Worm (Caenorhabditis elegans) whole organism, L2 larva: ENCODE data around the gene ZK354.9.
A peak's percentile ranks its signal among the peaks of the same experiment; 100 is the strongest.

Source experiments
- C34F6.9 ChIP-seq: fragments of 150-350 bp; optimal IDR thresholded peaks from 2 replicates; lab custom pipeline; 2014; ENCODE audit warnings: missing biosample characterization, missing genetic modification characterization
- F13H6.1 ChIP-seq: sonication (generic microtip); optimal IDR thresholded peaks from 2 replicates; lab custom pipeline; 2016; ENCODE audit warnings: missing genetic modification characterization, missing compliant biosample characterization
- Y55F3AM.14 ChIP-seq: fragments of 200-800 bp; sonication (Bioruptor generic); optimal IDR thresholded peaks from 2 replicates; lab custom pipeline; 2018; ENCODE audit warnings: mild to moderate bottlenecking, missing genetic modification characterization, missing compliant biosample characterization
- ZK546.5 ChIP-seq: sonication (generic microtip); optimal IDR thresholded peaks from 2 replicates; lab custom pipeline; 2017; ENCODE audit warnings: missing biosample characterization, missing genetic modification characterization
- alr-1 ChIP-seq: fragments of 150-350 bp; optimal IDR thresholded peaks from 2 replicates; lab custom pipeline; 2014; ENCODE audit warnings: missing biosample characterization, missing genetic modification characterization
- aly-2 ChIP-seq: fragments of 150-350 bp; optimal IDR thresholded peaks from 2 replicates; lab custom pipeline; 2014; ENCODE audit warnings: missing biosample characterization, missing genetic modification characterization
- blmp-1 ChIP-seq: sonication (generic microtip); optimal IDR thresholded peaks from 2 replicates; lab custom pipeline; 2017; ENCODE audit warnings: missing genetic modification characterization, mild to moderate bottlenecking, missing compliant biosample characterization, antibody characterized with exemption, moderate library complexity; ENCODE audit not compliant: insufficient read depth
- ceh-16 ChIP-seq: fragments of 150-350 bp; optimal IDR thresholded peaks from 2 replicates; lab custom pipeline; 2014; ENCODE audit warnings: missing biosample characterization, missing genetic modification characterization
- crh-2 ChIP-seq: sonication (generic microtip); optimal IDR thresholded peaks from 2 replicates; lab custom pipeline; 2017; ENCODE audit warnings: missing biosample characterization, missing genetic modification characterization
- elt-1 ChIP-seq: fragments of 150-350 bp; optimal IDR thresholded peaks from 2 replicates; lab custom pipeline; 2014; ENCODE audit warnings: missing biosample characterization, missing genetic modification characterization
- elt-3 ChIP-seq: sonication (generic microtip); optimal IDR thresholded peaks from 2 replicates; lab custom pipeline; 2017; ENCODE audit warnings: missing biosample characterization, missing genetic modification characterization
- fos-1 ChIP-seq: fragments of 150-350 bp; optimal IDR thresholded peaks from 2 replicates; lab custom pipeline; 2014; ENCODE audit warnings: missing biosample characterization, missing genetic modification characterization
- gmeb-1 ChIP-seq: fragments of 150-350 bp; optimal IDR thresholded peaks from 2 replicates; lab custom pipeline; 2014; ENCODE audit warnings: missing biosample characterization, missing genetic modification characterization
- lin-13 ChIP-seq: fragments of 150-350 bp; optimal IDR thresholded peaks from 2 replicates; lab custom pipeline; 2014; ENCODE audit warnings: missing biosample characterization, missing genetic modification reagents, missing genetic modification characterization
- lin-39 ChIP-seq: fragments of 150-350 bp; optimal IDR thresholded peaks from 2 replicates; lab custom pipeline; 2014; ENCODE audit warnings: missing biosample characterization, missing genetic modification reagents, missing genetic modification characterization
- lsy-2 ChIP-seq, 2 experiments: fragments of 150-350 bp in 1 of 2; sonication (generic microtip) in 1 of 2; optimal IDR thresholded peaks; 2 replicates each; lab custom pipeline; 2014 to 2017; ENCODE audit warnings: missing biosample characterization in 2 of 2, missing genetic modification characterization in 2 of 2
- mab-5 ChIP-seq: fragments of 150-350 bp; optimal IDR thresholded peaks from 2 replicates; lab custom pipeline; 2014; ENCODE audit warnings: missing biosample characterization, missing genetic modification characterization
- mbf-1 ChIP-seq: sonication (generic microtip); optimal IDR thresholded peaks from 2 replicates; lab custom pipeline; 2017; ENCODE audit warnings: missing biosample characterization, missing genetic modification characterization
- nhr-10 ChIP-seq: sonication (generic microtip); optimal IDR thresholded peaks from 2 replicates; lab custom pipeline; 2017; ENCODE audit warnings: missing biosample characterization, missing genetic modification characterization
- nhr-11 ChIP-seq: fragments of 150-350 bp; optimal IDR thresholded peaks from 2 replicates; lab custom pipeline; 2014; ENCODE audit warnings: missing biosample characterization, missing genetic modification characterization
- nhr-12 ChIP-seq: fragments of 150-350 bp; optimal IDR thresholded peaks from 2 replicates; lab custom pipeline; 2014; ENCODE audit warnings: missing biosample characterization, missing genetic modification characterization
- nhr-129 ChIP-seq: fragments of 150-350 bp; optimal IDR thresholded peaks from 2 replicates; lab custom pipeline; 2014; ENCODE audit warnings: missing biosample characterization, missing genetic modification characterization
- nhr-21 ChIP-seq: fragments of 150-350 bp; optimal IDR thresholded peaks from 2 replicates; lab custom pipeline; 2014; ENCODE audit warnings: missing biosample characterization, missing genetic modification characterization
- nhr-237 ChIP-seq: fragments of 150-350 bp; optimal IDR thresholded peaks from 2 replicates; lab custom pipeline; 2014; ENCODE audit warnings: missing biosample characterization, missing genetic modification characterization
- nhr-25 ChIP-seq: fragments of 150-350 bp; sonication (generic microtip); optimal IDR thresholded peaks from 3 replicates; lab custom pipeline; 2014; ENCODE audit warnings: missing biosample characterization, missing genetic modification characterization
- nhr-6 ChIP-seq: fragments of 150-350 bp; optimal IDR thresholded peaks from 2 replicates; lab custom pipeline; 2014; ENCODE audit warnings: missing biosample characterization, missing genetic modification characterization
- nhr-77 ChIP-seq: fragments of 150-350 bp; optimal IDR thresholded peaks from 2 replicates; lab custom pipeline; 2014; ENCODE audit warnings: missing biosample characterization, missing genetic modification characterization
- peb-1 ChIP-seq: fragments of 150-350 bp; optimal IDR thresholded peaks from 2 replicates; lab custom pipeline; 2014; ENCODE audit warnings: missing biosample characterization, missing genetic modification characterization
- sem-4 ChIP-seq: fragments of 150-350 bp; optimal IDR thresholded peaks from 2 replicates; lab custom pipeline; 2014; ENCODE audit warnings: missing biosample characterization, missing genetic modification reagents, missing genetic modification characterization
- skn-1 ChIP-seq: sonication (generic microtip); optimal IDR thresholded peaks from 2 replicates; lab custom pipeline; 2017; ENCODE audit warnings: missing biosample characterization, missing genetic modification characterization
- sma-3 ChIP-seq: sonication (generic microtip); optimal IDR thresholded peaks from 2 replicates; lab custom pipeline; 2016; ENCODE audit warnings: missing genetic modification reagents, missing genetic modification characterization, missing compliant biosample characterization
- sma-9 ChIP-seq, 2 experiments: fragments of 150-350 bp in 1 of 2; sonication (generic microtip) in 1 of 2; optimal IDR thresholded peaks; 2 replicates each; lab custom pipeline; 2014 to 2016; ENCODE audit warnings: missing genetic modification characterization in 2 of 2, mild to moderate bottlenecking in 1 of 2, missing biosample characterization in 1 of 2, missing compliant biosample characterization in 1 of 2, missing genetic modification reagents in 1 of 2, moderate library complexity in 1 of 2
- snpc-4 ChIP-seq: fragments of 150-350 bp; optimal IDR thresholded peaks from 2 replicates; lab custom pipeline; 2014; ENCODE audit warnings: missing biosample characterization, missing genetic modification characterization
- unc-39 ChIP-seq: fragments of 150-350 bp; optimal IDR thresholded peaks from 2 replicates; lab custom pipeline; 2014; ENCODE audit warnings: missing biosample characterization, missing genetic modification characterization
- unc-55 ChIP-seq: fragments of 150-350 bp; sonication (generic microtip); optimal IDR thresholded peaks from 3 replicates; lab custom pipeline; 2014; ENCODE audit warnings: missing biosample characterization, missing genetic modification reagents, missing genetic modification characterization
- unc-62 ChIP-seq: fragments of 150-350 bp; optimal IDR thresholded peaks from 2 replicates; lab custom pipeline; 2014; ENCODE audit warnings: missing biosample characterization, missing genetic modification reagents, missing genetic modification characterization
- zag-1 ChIP-seq: fragments of 150-350 bp; optimal IDR thresholded peaks from 2 replicates; lab custom pipeline; 2014; ENCODE audit warnings: missing biosample characterization, missing genetic modification characterization
- ztf-1 ChIP-seq: fragments of 200-800 bp; sonication (Bioruptor generic); conservative IDR thresholded peaks from 2 replicates; pipeline ENCODE4 v1.3.6; 2022; ENCODE audit warnings: missing genetic modification characterization, missing compliant biosample characterization
- ztf-11 ChIP-seq: sonication (generic microtip); optimal IDR thresholded peaks from 2 replicates; lab custom pipeline; 2017; ENCODE audit warnings: missing biosample characterization, missing genetic modification characterization
- ztf-4 ChIP-seq: fragments of 150-350 bp; optimal IDR thresholded peaks from 2 replicates; lab custom pipeline; 2014; ENCODE audit warnings: missing biosample characterization, missing genetic modification characterization

Gene ZK354.9

ce11 chrIV:5350480-5351193 lies 42.7 kb upstream of the ZK354.9 start, which contains the start of gene gba-4:
Gene gba-4 (minus strand): TSS chrIV:5350897.
- peak; percentile 68 for TF ChIP-seq fos-1
- TF ChIP-seq, all 48 proteins: peak for 1; not testable (repeated sequence) for 47

ce11 chrIV:5344168-5344567 lies 36.2 kb upstream of the ZK354.9 start:
- no peak for TF ChIP-seq unc-39 (tag; lab: Kevin White, UChicago)
- TF ChIP-seq ZK546.5 (tag; lab: Kevin White, UChicago) = no peak
- peak; percentile 24 for TF ChIP-seq lin-13 (GFP tag; lab: Kevin White, UChicago)
- TF ChIP-seq crh-2 (tag; lab: Kevin White, UChicago) = peak; percentile 48
- TF ChIP-seq sma-3 (GFP tag; lab: Kevin White, UChicago) = peak; percentile 60
- TF ChIP-seq fos-1 = peak; percentile 13

- TF ChIP-seq elt-1 (tag; lab: Kevin White, UChicago) = no peak
- no peak for TF ChIP-seq nhr-25 (tag; lab: Kevin White, UChicago)
- no peak for TF ChIP-seq nhr-12 (tag; lab: Kevin White, UChicago)
- no peak for TF ChIP-seq aly-2 (tag; lab: Kevin White, UChicago)
- TF ChIP-seq sem-4 (tag; lab: Kevin White, UChicago) = no peak
- no peak for TF ChIP-seq F13H6.1 (tag; lab: Kevin White, UChicago)
- no peak for TF ChIP-seq unc-62 (GFP tag; lab: Kevin White, UChicago)
- no peak for TF ChIP-seq ceh-16 (tag; lab: Kevin White, UChicago)
- no peak for TF ChIP-seq elt-3 (tag; lab: Kevin White, UChicago)
- TF ChIP-seq unc-55 (GFP tag; lab: Kevin White, UChicago) = no peak
These were observed 31.3 kb upstream of the ZK354.9 start, which contains the start of gene Y4C6B.2 for ce11 chrIV:5339255-5339654. Gene Y4C6B.2 (plus strand): TSS chrIV:5339574.

ce11 chrIV:5337649-5338048 lies 29.7 kb upstream of the ZK354.9 start:
- TF ChIP-seq nhr-77 (tag; lab: Kevin White, UChicago) (no peak), alr-1 (tag; lab: Kevin White, UChicago) (no peak), Y55F3AM.14 (GFP tag; lab: Kevin White, UChicago) (no peak), sem-4 (tag; lab: Kevin White, UChicago) (no peak), blmp-1 (tag; lab: Kevin White, UChicago) (peak; percentile 3), crh-2 (tag; lab: Kevin White, UChicago) (peak; percentile 4), nhr-12 (tag; lab: Kevin White, UChicago) (no peak), elt-3 (tag; lab: Kevin White, UChicago) (no peak), mab-5 (no peak), aly-2 (tag; lab: Kevin White, UChicago) (no peak), sma-3 (GFP tag; lab: Kevin White, UChicago) (peak; percentile 18), lsy-2 (tag; optimal IDR thresholded peaks at IDR 0.05; lab: Kevin White, UChicago) (no peak), nhr-25 (tag; lab: Kevin White, UChicago) (peak; percentile 4), gmeb-1 (tag; lab: Kevin White, UChicago) (no peak), ztf-1 (GFP tag; lab: Robert Waterston, UW) (no peak), sma-9 (GFP tag; optimal IDR thresholded peaks at IDR 0.05; lab: Kevin White, UChicago) (peak; percentile 8), sma-9 (tag; optimal IDR thresholded peaks at IDR 0.05; lab: Kevin White, UChicago) (no peak), snpc-4 (tag; lab: Kevin White, UChicago) (no peak)

ce11 chrIV:5334518-5334917 lies 26.6 kb upstream of the ZK354.9 start:
- TF ChIP-seq nhr-10 (tag; lab: Kevin White, UChicago) (no peak), crh-2 (tag; lab: Kevin White, UChicago) (peak; percentile 69), alr-1 (tag; lab: Kevin White, UChicago) (no peak), elt-3 (tag; lab: Kevin White, UChicago) (no peak), blmp-1 (tag; lab: Kevin White, UChicago) (no peak), nhr-21 (tag; lab: Kevin White, UChicago) (peak; percentile 11), zag-1 (tag; lab: Kevin White, UChicago) (no peak), lin-39 (no peak), nhr-129 (tag; lab: Kevin White, UChicago) (no peak), ztf-4 (tag; lab: Kevin White, UChicago) (no peak), mab-5 (peak; percentile 27), nhr-77 (tag; lab: Kevin White, UChicago) (no peak), F13H6.1 (tag; lab: Kevin White, UChicago) (peak; percentile 32), lsy-2 (tag; optimal IDR thresholded peaks at IDR 0.05; lab: Kevin White, UChicago) (peak; percentile 39 to 61), C34F6.9 (tag; lab: Kevin White, UChicago) (peak; percentile 48), nhr-6 (tag; lab: Kevin White, UChicago) (no peak), unc-39 (tag; lab: Kevin White, UChicago) (no peak), nhr-237 (tag; lab: Kevin White, UChicago) (no peak), lin-13 (GFP tag; lab: Kevin White, UChicago) (peak; percentile 44), Y55F3AM.14 (GFP tag; lab: Kevin White, UChicago) (peak; percentile 19), sma-9 (GFP tag; optimal IDR thresholded peaks at IDR 0.05; lab: Kevin White, UChicago) (peak; percentile 58), sma-9 (tag; optimal IDR thresholded peaks at IDR 0.05; lab: Kevin White, UChicago) (no peak), peb-1 (tag; lab: Kevin White, UChicago) (no peak), skn-1 (no peak), nhr-11 (no peak), mbf-1 (tag; lab: Kevin White, UChicago) (no peak), ztf-11 (no peak), fos-1 (peak; percentile 55)
